Worm (Caenorhabditis elegans) whole organism, young adult: ENCODE data around the gene F35C11.5.
A peak's percentile ranks its signal among the peaks of the same experiment; 100 is the strongest.

Experiments used
- B0261.1 ChIP-seq: sonication (generic microtip); optimal IDR thresholded peaks from 2 replicates; lab custom pipeline; 2016; ENCODE audit warnings: mild to moderate bottlenecking, missing genetic modification characterization, moderate library complexity, missing compliant biosample characterization
- B0336.3 ChIP-seq: fragments of 200-800 bp; sonication (Bioruptor generic); IDR thresholded peaks from 2 replicates; pipeline ENCODE4 v1.3.6; 2022; ENCODE audit warnings: missing genetic modification characterization, missing compliant biosample characterization
- C06A6.2 ChIP-seq: fragments of 200-800 bp; sonication (Bioruptor generic); conservative IDR thresholded peaks from 2 replicates; pipeline ENCODE4 v1.3.6; 2022; ENCODE audit warnings: missing genetic modification characterization, missing compliant biosample characterization
- F10E7.11 ChIP-seq: sonication (generic microtip); optimal IDR thresholded peaks from 2 replicates; lab custom pipeline; 2017; ENCODE audit warnings: mild to moderate bottlenecking, missing genetic modification characterization, moderate library complexity, missing compliant biosample characterization
- F33H1.4 ChIP-seq: fragments of 200-800 bp; sonication (Bioruptor generic); IDR thresholded peaks from 2 replicates; pipeline ENCODE4 v1.3.6; 2022; ENCODE audit warnings: missing genetic modification reagents, missing genetic modification characterization, missing compliant biosample characterization
- F39B2.1 ChIP-seq: fragments of 200-800 bp; sonication (Bioruptor generic); IDR thresholded peaks from 2 replicates; pipeline ENCODE4 v1.3.6; 2022; ENCODE audit warnings: missing genetic modification reagents, missing genetic modification characterization, missing compliant biosample characterization
- F49E8.2 ChIP-seq: sonication (generic microtip); optimal IDR thresholded peaks from 3 replicates; lab custom pipeline; 2017; ENCODE audit warnings: missing genetic modification characterization, mild to moderate bottlenecking, missing compliant biosample characterization, antibody characterized with exemption, moderate library complexity; ENCODE audit not compliant: insufficient read depth
- F57C9.4 ChIP-seq: sonication (generic microtip); optimal IDR thresholded peaks from 2 replicates; lab custom pipeline; 2017; ENCODE audit warnings: mild to moderate bottlenecking, missing genetic modification characterization, missing compliant biosample characterization
- aptf-2 ChIP-seq: fragments of 200-800 bp; sonication (Bioruptor generic); conservative IDR thresholded peaks from 2 replicates; pipeline ENCODE4 v1.3.6; 2022; ENCODE audit warnings: missing genetic modification reagents, missing genetic modification characterization, missing compliant biosample characterization
- aptf-3 ChIP-seq: fragments of 200-800 bp; sonication (Bioruptor generic); IDR thresholded peaks from 2 replicates; pipeline ENCODE4 v1.3.6; 2022; ENCODE audit warnings: missing genetic modification characterization, missing compliant biosample characterization
- atf-7 ChIP-seq: sonication (generic microtip); optimal IDR thresholded peaks from 2 replicates; lab custom pipeline; 2017; ENCODE audit warnings: mild to moderate bottlenecking, missing genetic modification characterization, missing compliant biosample characterization
- bed-1 ChIP-seq: fragments of 200-800 bp; sonication (Bioruptor generic); IDR thresholded peaks from 2 replicates; pipeline ENCODE4 v1.3.6; 2022; ENCODE audit warnings: missing genetic modification reagents, missing genetic modification characterization, missing compliant biosample characterization
- ceh-100 ChIP-seq: fragments of 200-800 bp; sonication (Bioruptor generic); IDR thresholded peaks from 2 replicates; pipeline ENCODE4 v1.3.6; 2022; ENCODE audit warnings: missing genetic modification reagents, missing genetic modification characterization, missing compliant biosample characterization
- ceh-79 ChIP-seq: sonication (generic microtip); optimal IDR thresholded peaks from 2 replicates; lab custom pipeline; 2017; ENCODE audit warnings: mild to moderate bottlenecking, missing genetic modification characterization, missing compliant biosample characterization
- dox-1 ChIP-seq: fragments of 200-800 bp; sonication (Bioruptor generic); IDR thresholded peaks from 2 replicates; pipeline ENCODE4 v1.3.6; 2022; ENCODE audit warnings: missing genetic modification reagents, missing genetic modification characterization, missing compliant biosample characterization
- dpff-1 ChIP-seq: sonication (generic microtip); optimal IDR thresholded peaks from 2 replicates; lab custom pipeline; 2017; ENCODE audit warnings: mild to moderate bottlenecking, missing genetic modification characterization, missing compliant biosample characterization
- egrh-3 ChIP-seq: fragments of 200-800 bp; sonication (Bioruptor generic); IDR thresholded peaks from 2 replicates; pipeline ENCODE4 v1.3.6; 2022; ENCODE audit warnings: missing genetic modification reagents, missing genetic modification characterization, missing compliant biosample characterization
- ekl-4 ChIP-seq: fragments of 200-800 bp; sonication (Bioruptor generic); IDR thresholded peaks from 2 replicates; pipeline ENCODE4 v1.3.6; 2022; ENCODE audit warnings: missing genetic modification reagents, missing genetic modification characterization, missing compliant biosample characterization
- ets-4 ChIP-seq: fragments of 200-800 bp; sonication (Bioruptor generic); optimal IDR thresholded peaks from 2 replicates; lab custom pipeline; 2018; ENCODE audit warnings: mild to moderate bottlenecking, missing genetic modification characterization, missing compliant biosample characterization
- fkh-3 ChIP-seq: sonication (generic microtip); optimal IDR thresholded peaks from 2 replicates; lab custom pipeline; 2016; ENCODE audit warnings: mild to moderate bottlenecking, missing genetic modification characterization, missing compliant biosample characterization
- hlh-12 ChIP-seq: sonication (generic microtip); optimal IDR thresholded peaks from 2 replicates; lab custom pipeline; 2016; ENCODE audit warnings: missing genetic modification characterization, missing compliant biosample characterization
- hrde-1 ChIP-seq: sonication (generic microtip); optimal IDR thresholded peaks from 2 replicates; lab custom pipeline; 2016; ENCODE audit warnings: missing genetic modification characterization, mild to moderate bottlenecking, missing compliant biosample characterization, moderate library complexity, missing genotype, missing genetic modification reagents, borderline replicate concordance
- hsf-1 ChIP-seq: fragments of 200-800 bp; sonication (Bioruptor generic); IDR thresholded peaks from 2 replicates; pipeline ENCODE4 v1.3.6; 2022; ENCODE audit warnings: missing genetic modification reagents, missing genetic modification characterization, missing compliant biosample characterization
- let-607 ChIP-seq, 2 experiments: fragments of 200-800 bp in 1 of 2; sonication (Bioruptor generic) in 1 of 2; sonication (generic microtip) in 1 of 2; optimal IDR thresholded peaks; 2 replicates each; lab custom pipeline; 2016 to 2018; ENCODE audit warnings: mild to moderate bottlenecking in 2 of 2, missing compliant biosample characterization in 2 of 2, missing genetic modification characterization in 2 of 2, moderate library complexity in 2 of 2, missing genotype in 1 of 2
- lin-26 ChIP-seq: fragments of 200-800 bp; sonication (Bioruptor generic); IDR thresholded peaks from 2 replicates; pipeline ENCODE4 v1.3.6; 2022; ENCODE audit warnings: missing genetic modification reagents, missing genetic modification characterization, missing compliant biosample characterization
- lin-40 ChIP-seq: sonication (generic microtip); optimal IDR thresholded peaks from 2 replicates; lab custom pipeline; 2016; ENCODE audit warnings: missing genetic modification characterization, mild to moderate bottlenecking, missing compliant biosample characterization, missing genotype, missing genetic modification reagents
- lir-1 ChIP-seq: fragments of 200-800 bp; sonication (Bioruptor generic); conservative IDR thresholded peaks from 2 replicates; pipeline ENCODE4 v1.3.6; 2022; ENCODE audit warnings: missing genetic modification reagents, missing genetic modification characterization, missing compliant biosample characterization
- madf-10 ChIP-seq: sonication (generic microtip); optimal IDR thresholded peaks from 2 replicates; lab custom pipeline; 2016; ENCODE audit warnings: mild to moderate bottlenecking, missing genetic modification characterization, missing compliant biosample characterization
- madf-3 ChIP-seq: fragments of 200-800 bp; sonication (Bioruptor generic); IDR thresholded peaks from 2 replicates; pipeline ENCODE4 v1.3.6; 2022; ENCODE audit warnings: missing genetic modification reagents, missing genetic modification characterization, missing compliant biosample characterization
- madf-6 ChIP-seq: fragments of 200-800 bp; sonication (Bioruptor generic); IDR thresholded peaks from 2 replicates; pipeline ENCODE4 v1.3.6; 2022; ENCODE audit warnings: missing genetic modification reagents, missing genetic modification characterization, missing compliant biosample characterization
- mcd-1 ChIP-seq: fragments of 200-800 bp; sonication (Bioruptor generic); IDR thresholded peaks from 2 replicates; pipeline ENCODE4 v1.3.6; 2022; ENCODE audit warnings: missing genetic modification reagents, missing genetic modification characterization, missing compliant biosample characterization
- nfyb-1 ChIP-seq: fragments of 200-800 bp; sonication (Bioruptor generic); IDR thresholded peaks from 2 replicates; pipeline ENCODE4 v1.3.6; 2022; ENCODE audit warnings: missing genetic modification reagents, missing genetic modification characterization, missing compliant biosample characterization
- nhr-27 ChIP-seq: fragments of 200-800 bp; sonication (Bioruptor generic); optimal IDR thresholded peaks from 2 replicates; lab custom pipeline; 2018; ENCODE audit warnings: mild to moderate bottlenecking, missing genetic modification characterization, moderate library complexity, missing compliant biosample characterization
- nhr-80 ChIP-seq: sonication (generic microtip); optimal IDR thresholded peaks from 2 replicates; lab custom pipeline; 2016; ENCODE audit warnings: missing genetic modification characterization, missing compliant biosample characterization
- nhr-90 ChIP-seq: sonication (generic microtip); optimal IDR thresholded peaks from 2 replicates; lab custom pipeline; 2016; ENCODE audit warnings: missing genotype, mild to moderate bottlenecking, missing genetic modification characterization, missing compliant biosample characterization
- pha-4 ChIP-seq: fragments of 150-350 bp; sonication (generic microtip); optimal IDR thresholded peaks from 2 replicates; lab custom pipeline; 2014; ENCODE audit warnings: missing biosample characterization, missing genetic modification reagents, missing genetic modification characterization
- rcor-1 ChIP-seq: fragments of 200-800 bp; sonication (Bioruptor generic); IDR thresholded peaks from 2 replicates; pipeline ENCODE4 v1.3.6; 2022; ENCODE audit warnings: missing genetic modification reagents, missing genetic modification characterization, missing compliant biosample characterization
- repo-1 ChIP-seq: sonication (generic microtip); optimal IDR thresholded peaks from 2 replicates; lab custom pipeline; 2017; ENCODE audit warnings: mild to moderate bottlenecking, missing genetic modification characterization, missing compliant biosample characterization
- rpc-1 ChIP-seq, 2 experiments: fragments of 150-350 bp in 1 of 2; sonication (generic microtip) in 1 of 2; optimal IDR thresholded peaks; 2 replicates each; lab custom pipeline; 2014 to 2018; ENCODE audit warnings: missing biosample characterization in 1 of 2, missing genetic modification characterization in 1 of 2, missing genetic modification reagents in 1 of 2, missing genotype in 1 of 2
- snpc-4 ChIP-seq, 5 experiments: fragments of 150-350 bp in 1 of 5; sonication (generic microtip) in 4 of 5; optimal IDR thresholded peaks; 2 replicates each; lab custom pipeline; 2014 to 2018; ENCODE audit warnings: missing genetic modification characterization in 5 of 5, missing biosample characterization in 3 of 5, antibody characterized with exemption in 2 of 5, mild to moderate bottlenecking in 2 of 5, missing compliant biosample characterization in 2 of 5, missing genotype in 2 of 5, moderate library complexity in 2 of 5, missing genetic modification reagents in 1 of 5
- somi-1 ChIP-seq: fragments of 200-800 bp; sonication (Bioruptor generic); optimal IDR thresholded peaks from 2 replicates; lab custom pipeline; 2018; ENCODE audit warnings: mild to moderate bottlenecking, missing genetic modification characterization, missing compliant biosample characterization
- sptf-2 ChIP-seq: fragments of 200-800 bp; sonication (Bioruptor generic); optimal IDR thresholded peaks from 2 replicates; lab custom pipeline; 2018; ENCODE audit warnings: mild to moderate bottlenecking, missing genetic modification characterization, missing compliant biosample characterization
- tbp1 ChIP-seq: fragments of 200-800 bp; sonication (Bioruptor generic); optimal IDR thresholded peaks from 2 replicates; lab custom pipeline; 2018; ENCODE audit warnings: mild to moderate bottlenecking, missing genetic modification characterization, missing compliant biosample characterization
- tlf-1 ChIP-seq: fragments of 200-800 bp; sonication (Bioruptor generic); optimal IDR thresholded peaks from 2 replicates; lab custom pipeline; 2018; ENCODE audit warnings: mild to moderate bottlenecking, missing genetic modification characterization, missing compliant biosample characterization
- unc-130 ChIP-seq: sonication (generic microtip); optimal IDR thresholded peaks from 2 replicates; lab custom pipeline; 2016; ENCODE audit warnings: missing genetic modification reagents, missing genetic modification characterization, missing compliant biosample characterization
- xnd-1 ChIP-seq: sonication (generic microtip); optimal IDR thresholded peaks from 2 replicates; lab custom pipeline; 2016; ENCODE audit warnings: missing genotype, missing genetic modification reagents, missing genetic modification characterization, missing compliant biosample characterization
- ztf-18 ChIP-seq: sonication (generic microtip); optimal IDR thresholded peaks from 2 replicates; lab custom pipeline; 2016; ENCODE audit warnings: missing genotype, mild to moderate bottlenecking, missing genetic modification characterization, missing compliant biosample characterization
- ztf-25 ChIP-seq: fragments of 200-800 bp; sonication (Bioruptor generic); IDR thresholded peaks from 2 replicates; pipeline ENCODE4 v1.3.6; 2022; ENCODE audit warnings: missing genetic modification reagents, missing genetic modification characterization, missing compliant biosample characterization
- ztf-26 ChIP-seq: sonication (generic microtip); optimal IDR thresholded peaks from 2 replicates; lab custom pipeline; 2017; ENCODE audit warnings: missing genetic modification characterization, missing compliant biosample characterization

The F35C11.5 gene

ce11 chrII:8273060-8273459 is 19.5 kb downstream of the F35C11.5 start:
- TF ChIP-seq madf-10 (tag; lab: Kevin White, UChicago) (no peak), sptf-2 (no peak), repo-1 (tag; lab: Kevin White, UChicago) (no peak), rcor-1 (GFP tag; lab: Robert Waterston, UW) (peak; percentile 20; the same call in 1 of the 2 replicates), tlf-1 (peak; percentile 47), tbp1 (GFP tag; lab: Kevin White, UChicago) (no peak), nhr-27 (no peak), F10E7.11 (tag; lab: Kevin White, UChicago) (no peak), nhr-80 (no peak), F33H1.4 (peak; percentile 42), hrde-1 (tag; lab: Kevin White, UChicago) (peak; percentile 29), B0261.1 (tag; lab: Kevin White, UChicago) (no peak), ets-4 (GFP tag; lab: Kevin White, UChicago) (no peak), lin-40 (tag; lab: Kevin White, UChicago) (no peak), unc-130 (GFP tag; lab: Kevin White, UChicago) (peak; percentile 25), dpff-1 (tag; lab: Kevin White, UChicago) (no peak), dox-1 (no peak), bed-1 (GFP tag; lab: Robert Waterston, UW) (no peak), nfyb-1 (GFP tag; lab: Robert Waterston, UW) (no peak), fkh-3 (tag; lab: Kevin White, UChicago) (no peak), pha-4 (tag; lab: Kevin White, UChicago) (no peak), xnd-1 (peak; percentile 44), snpc-4 (GFP tag; optimal IDR thresholded peaks at IDR 0.05; lab: Kevin White, UChicago) (no peak), snpc-4 (tag; optimal IDR thresholded peaks at IDR 0.05; lab: Kevin White, UChicago) (no peak), ztf-25 (GFP tag; lab: Robert Waterston, UW) (no peak), aptf-3 (GFP tag; lab: Robert Waterston, UW) (no peak), egrh-3 (no peak), lin-26 (GFP tag; lab: Robert Waterston, UW) (no peak), ceh-79 (tag; lab: Kevin White, UChicago) (no peak), aptf-2 (GFP tag; lab: Robert Waterston, UW) (no peak), F49E8.2 (peak; percentile 64), rpc-1 (optimal IDR thresholded peaks at IDR 0.05; lab: Kevin White, UChicago) (no peak), rpc-1 (tag; optimal IDR thresholded peaks at IDR 0.05; lab: Kevin White, UChicago) (no peak), madf-6 (GFP tag; lab: Robert Waterston, UW) (peak; percentile 65), ceh-100 (GFP tag; lab: Robert Waterston, UW) (no peak), ztf-18 (tag; lab: Kevin White, UChicago) (no peak), somi-1 (GFP tag; lab: Kevin White, UChicago) (no peak), B0336.3 (GFP tag; lab: Robert Waterston, UW) (peak; percentile 64; the same call in 1 of the 2 replicates), nhr-90 (tag; lab: Kevin White, UChicago) (no peak), ekl-4 (GFP tag; lab: Robert Waterston, UW) (peak; percentile 65), C06A6.2 (GFP tag; lab: Robert Waterston, UW) (no peak), let-607 (tag; optimal IDR thresholded peaks at IDR 0.05; lab: Kevin White, UChicago) (no peak), madf-3 (GFP tag; lab: Robert Waterston, UW) (no peak), F57C9.4 (tag; lab: Kevin White, UChicago) (no peak), ztf-26 (tag; lab: Kevin White, UChicago) (no peak), atf-7 (peak; percentile 6), F39B2.1 (no peak), mcd-1 (GFP tag; lab: Robert Waterston, UW) (no peak), lir-1 (GFP tag; lab: Robert Waterston, UW) (no peak), hsf-1 (GFP tag; lab: Robert Waterston, UW) (no peak; the same call in 1 of the 2 replicates), hlh-12 (no peak)
